Worm (Caenorhabditis elegans) whole organism, early embryonic: ENCODE measurements around the gene esyt-2.

ENCODE experiments used
- B0310.2 ChIP-seq: sonication (generic microtip); optimal IDR thresholded peaks from 2 replicates; lab custom pipeline; 2016; ENCODE audit warnings: mild to moderate bottlenecking, missing genetic modification characterization, missing compliant biosample characterization
- ama-1 ChIP-seq: fragments of 150-350 bp; optimal IDR thresholded peaks from 2 replicates; lab custom pipeline; 2014
- ets-7 ChIP-seq: sonication (generic microtip); optimal IDR thresholded peaks from 2 replicates; lab custom pipeline; 2016; ENCODE audit warnings: missing genotype, missing genetic modification characterization, missing compliant biosample characterization
- flt-1 ChIP-seq: fragments of 200-800 bp; sonication (Bioruptor generic); IDR thresholded peaks from 2 replicates; pipeline ENCODE4 v1.3.6; 2022; ENCODE audit warnings: missing genetic modification characterization, missing compliant biosample characterization
- hmbx-1 ChIP-seq: sonication (generic microtip); optimal IDR thresholded peaks from 2 replicates; lab custom pipeline; 2016; ENCODE audit warnings: mild to moderate bottlenecking, missing genetic modification characterization, missing compliant biosample characterization
- hmg-4 ChIP-seq: fragments of 200-800 bp; sonication (Bioruptor generic); optimal IDR thresholded peaks from 2 replicates; lab custom pipeline; 2018; ENCODE audit warnings: mild to moderate bottlenecking, missing genetic modification characterization, missing compliant biosample characterization
- pes-1 ChIP-seq: fragments of 200-800 bp; sonication (Bioruptor generic); IDR thresholded peaks from 2 replicates; pipeline ENCODE4 v1.3.6; 2022; ENCODE audit warnings: missing genetic modification reagents, missing genetic modification characterization, missing compliant biosample characterization
- sea-1 ChIP-seq: fragments of 200-800 bp; sonication (Bioruptor generic); conservative IDR thresholded peaks from 2 replicates; pipeline ENCODE4 v1.3.6; 2022; ENCODE audit warnings: missing genetic modification characterization, missing compliant biosample characterization
- tbx-37 ChIP-seq: fragments of 200-800 bp; sonication (Bioruptor generic); conservative IDR thresholded peaks from 2 replicates; pipeline ENCODE4 v1.3.6; 2022; ENCODE audit warnings: missing genetic modification reagents, missing genetic modification characterization, missing compliant biosample characterization
- tra-4 ChIP-seq: sonication (generic microtip); optimal IDR thresholded peaks from 2 replicates; lab custom pipeline; 2017; ENCODE audit warnings: missing genetic modification characterization, missing compliant biosample characterization

DNA sequence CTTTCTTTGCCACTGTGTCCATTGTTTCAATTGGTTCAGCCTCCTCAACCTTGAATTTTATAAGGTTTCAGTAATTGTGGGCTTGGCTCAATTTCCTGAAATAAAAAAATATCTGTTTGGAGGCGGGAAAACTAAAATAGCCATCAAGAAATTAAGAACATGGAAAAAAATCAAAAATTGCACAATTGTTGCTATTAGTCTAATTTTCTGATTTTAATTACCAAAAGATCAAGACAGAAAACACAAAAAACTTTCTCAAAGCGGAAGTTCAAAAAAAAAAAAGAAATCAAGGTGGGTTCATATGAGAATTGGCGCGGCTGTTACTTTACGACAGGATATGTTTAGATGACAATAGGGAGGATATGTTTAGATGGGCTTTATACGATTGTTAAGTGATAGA is at the start of gene esyt-2:
- TF ChIP-seq ama-1 (no peak), hmg-4 (GFP tag; lab: Kevin White, UChicago) (no peak), B0310.2 (tag; lab: Kevin White, UChicago) (no peak), flt-1 (GFP tag; lab: Robert Waterston, UW) (no peak), sea-1 (no peak), hmbx-1 (no peak), tra-4 (tag; lab: Kevin White, UChicago) (no peak), tbx-37 (GFP tag; lab: Robert Waterston, UW) (no peak), ets-7 (no peak), pes-1 (GFP tag; lab: Robert Waterston, UW) (no peak)
